Worm (Caenorhabditis elegans): ENCODE measurements around the gene ugt-34.

Gene ugt-34

DNA sequence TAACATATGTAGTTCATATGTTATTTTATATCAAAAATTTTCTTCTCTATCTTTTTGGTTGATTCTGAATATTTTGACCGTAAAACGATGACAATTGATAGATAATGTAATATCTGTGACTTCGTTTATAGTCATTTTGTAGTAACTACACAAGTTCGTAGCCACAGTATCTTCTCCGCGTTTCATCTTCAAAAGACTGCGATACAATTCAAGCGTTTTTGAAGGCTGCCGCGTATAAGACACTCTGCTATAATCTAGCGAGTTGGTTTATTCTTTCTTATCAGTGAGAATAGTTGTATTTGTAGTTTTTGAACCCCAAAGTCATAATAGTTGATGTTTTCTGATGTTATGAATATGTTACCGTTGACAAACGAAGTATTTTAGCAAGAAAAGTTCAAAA lies at the start of gene ugt-34:
ugt-34 (minus strand) TSS at position 21 of the 400 bp plus-strand sequence.
- TF ChIP-seq nhr-20 (tag; optimal IDR thresholded peaks at IDR 0.05) (peak; percentile 43), mdl-1 (tag; optimal IDR thresholded peaks at IDR 0.05) (no peak)

DNA sequence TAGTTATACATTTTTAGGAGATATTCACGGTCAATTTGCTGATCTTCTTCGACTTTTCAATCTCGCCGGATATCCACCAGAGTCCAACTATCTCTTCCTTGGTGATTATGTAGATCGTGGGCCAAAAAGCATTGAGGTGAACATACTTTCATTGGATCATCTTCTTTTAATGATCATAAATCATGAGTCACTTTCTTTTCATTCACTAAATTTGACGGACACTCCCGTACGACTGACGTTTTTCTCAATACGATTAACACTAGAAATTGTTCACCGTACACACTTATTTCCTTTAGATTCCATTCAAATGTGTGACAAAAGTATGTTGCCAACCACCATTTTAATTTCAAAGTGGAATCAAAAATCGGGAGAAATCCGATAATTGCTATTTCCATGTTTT lies 46.1 kb upstream of the ugt-34 start:
- TF ChIP-seq ceh-82 (tag; optimal IDR thresholded peaks at IDR 0.05) = no peak
- no peak for TF ChIP-seq nhr-237 (tag; optimal IDR thresholded peaks at IDR 0.05)
- no peak for TF ChIP-seq alr-1 (tag; optimal IDR thresholded peaks at IDR 0.05; ENCODE audit: borderline replicate concordance)
- peak; percentile 91 for TF ChIP-seq blmp-1 (tag; optimal IDR thresholded peaks at IDR 0.05)
- no peak for TF ChIP-seq ceh-8 (GFP tag; optimal IDR thresholded peaks at IDR 0.05)
- no peak for TF ChIP-seq dpl-1 (GFP tag; optimal IDR thresholded peaks at IDR 0.05)
- no peak for TF ChIP-seq mab-9 (GFP tag; IDR thresholded peaks at IDR 0.05)
- no peak for TF ChIP-seq xbp-1 (tag; optimal IDR thresholded peaks at IDR 0.05)
- no peak for TF ChIP-seq unc-98 (GFP tag; IDR thresholded peaks at IDR 0.05)
- TF ChIP-seq nhr-85 (tag) = peak; percentile 60
- no peak for TF ChIP-seq tbx-2 (tag; optimal IDR thresholded peaks at IDR 0.05)
- no peak for TF ChIP-seq jun-1 (tag; optimal IDR thresholded peaks at IDR 0.05)
- TF ChIP-seq fkh-10 (GFP tag; optimal IDR thresholded peaks at IDR 0.05) = no peak
- TF ChIP-seq skn-1 (tag; optimal IDR thresholded peaks at IDR 0.05) = no peak
- TF ChIP-seq nhr-28 (tag; optimal IDR thresholded peaks at IDR 0.05) = no peak
- no peak for TF ChIP-seq aly-2 (tag; optimal IDR thresholded peaks at IDR 0.05)
- no peak for TF ChIP-seq hlh-4 (tag; optimal IDR thresholded peaks at IDR 0.05)
- no peak for TF ChIP-seq snu-23 (GFP tag; optimal IDR thresholded peaks at IDR 0.05)
- no peak for TF ChIP-seq pqm-1 (tag; optimal IDR thresholded peaks at IDR 0.05)
- TF ChIP-seq egl-13 (tag; optimal IDR thresholded peaks at IDR 0.05) = no peak
- TF ChIP-seq ceh-90 (tag; optimal IDR thresholded peaks at IDR 0.05) = no peak
- TF ChIP-seq C16A3.4 (tag; optimal IDR thresholded peaks at IDR 0.05) = no peak
- peak; percentile 18 for TF ChIP-seq lin-14 (GFP tag; optimal IDR thresholded peaks at IDR 0.05)
- TF ChIP-seq isw-1 (GFP tag; IDR thresholded peaks at IDR 0.05) = no peak

DNA sequence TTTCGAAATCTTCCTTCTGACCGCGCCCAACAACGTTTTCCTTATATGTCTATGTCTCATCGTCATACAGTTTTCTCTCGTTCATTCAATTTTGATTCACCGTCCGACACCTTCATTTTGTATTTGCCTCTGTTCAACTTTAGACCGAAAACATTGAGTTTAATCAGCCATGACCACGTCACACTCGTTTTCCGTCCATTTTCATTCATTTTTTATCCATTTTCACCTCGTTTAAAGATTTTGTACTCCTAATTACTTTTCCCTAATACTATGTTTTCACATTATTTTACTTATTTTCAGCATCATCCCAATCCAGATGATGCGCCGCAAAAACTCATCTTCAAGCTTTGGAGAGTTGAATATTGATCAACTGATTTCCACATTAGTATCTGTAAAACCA lies 45.5 kb upstream of the ugt-34 start, which contains the start of gene pph-1:
pph-1 (plus strand) TSS at position 301 of the 400 bp plus-strand sequence.
- peak; percentile 44 for TF ChIP-seq blmp-1 (tag; optimal IDR thresholded peaks at IDR 0.05)
- peak; percentile 28 for TF ChIP-seq lin-14 (GFP tag; optimal IDR thresholded peaks at IDR 0.05)
- no peak for TF ChIP-seq alr-1 (tag; optimal IDR thresholded peaks at IDR 0.05; ENCODE audit: borderline replicate concordance)

DNA sequence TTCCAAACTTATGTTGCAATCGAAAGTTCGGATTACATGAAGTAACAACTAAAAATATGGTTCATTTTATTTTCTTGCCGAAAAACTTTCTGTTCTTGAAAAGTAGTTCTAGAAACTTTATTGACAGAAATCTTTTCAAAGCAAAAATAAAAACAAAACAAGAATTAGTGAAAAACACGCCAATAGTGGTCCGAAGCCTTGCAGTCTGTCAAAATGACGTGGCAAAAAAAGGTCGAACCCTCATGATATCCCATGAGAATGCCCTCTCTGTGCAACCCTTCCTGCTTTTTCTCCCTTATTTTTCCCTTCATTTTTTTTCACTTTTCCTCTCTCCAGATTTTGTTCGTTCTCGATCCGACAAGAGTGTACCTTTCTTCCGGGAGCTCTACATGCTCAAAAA lies 42.3 kb upstream of the ugt-34 start:
- TF ChIP-seq snpc-4 (tag; optimal IDR thresholded peaks at IDR 0.05) (no peak), C04F5.9 (tag; optimal IDR thresholded peaks at IDR 0.05) (no peak), lin-15B (tag; optimal IDR thresholded peaks at IDR 0.05) (no peak), sox-4 (tag; optimal IDR thresholded peaks at IDR 0.05) (no peak), zip-4 (GFP tag; optimal IDR thresholded peaks at IDR 0.05) (no peak), nhr-12 (tag; optimal IDR thresholded peaks at IDR 0.05) (no peak)

DNA sequence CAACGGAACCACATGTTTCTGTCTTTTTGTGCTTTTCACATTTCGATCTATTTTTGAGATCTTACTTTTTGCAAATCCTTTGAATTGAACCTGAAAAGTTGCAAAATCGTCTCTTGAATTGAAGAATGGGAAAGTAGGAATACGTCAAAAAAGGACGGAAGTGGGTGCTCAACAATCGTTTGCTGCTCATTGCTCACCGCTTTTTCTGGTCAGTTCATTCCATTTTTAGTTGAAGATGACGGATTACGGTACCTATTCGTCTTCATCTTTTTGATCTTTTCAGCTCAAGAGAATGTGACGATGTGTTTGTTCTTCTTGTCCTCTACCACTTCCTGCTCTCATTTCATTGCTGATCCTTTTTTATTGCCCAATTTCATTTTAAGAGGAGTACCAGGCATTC lies 38.4 kb upstream of the ugt-34 start, which contains the start of gene C05A2.4:
C05A2.4 (plus strand) TSS at position 301 of the 400 bp plus-strand sequence.
- TF ChIP-seq hpl-2 (GFP tag; optimal IDR thresholded peaks at IDR 0.05) (no peak), sup-37 (GFP tag; optimal IDR thresholded peaks at IDR 0.05) (no peak), dsc-1 (tag; optimal IDR thresholded peaks at IDR 0.05) (no peak), nhr-28 (tag; optimal IDR thresholded peaks at IDR 0.05) (no peak), egl-27 (tag; optimal IDR thresholded peaks at IDR 0.05) (no peak), ces-1 (GFP tag; optimal IDR thresholded peaks at IDR 0.05) (no peak), hlh-17 (GFP tag; optimal IDR thresholded peaks at IDR 0.05; ENCODE audit: borderline replicate concordance) (no peak), mdl-1 (tag; optimal IDR thresholded peaks at IDR 0.05) (no peak), pag-3 (tag; optimal IDR thresholded peaks at IDR 0.05; ENCODE audit: borderline replicate concordance, insufficient read depth) (no peak), irx-1 (tag; optimal IDR thresholded peaks at IDR 0.05) (no peak), egl-13 (tag; optimal IDR thresholded peaks at IDR 0.05) (no peak), ceh-63 (GFP tag; optimal IDR thresholded peaks at IDR 0.05) (no peak), zip-4 (GFP tag; optimal IDR thresholded peaks at IDR 0.05) (no peak)

All from whole organism, L1 larva.